Fruit fly (Drosophila melanogaster) whole organism, embryonic: Measurements from ENCODE around the gene CG45218.

ENCODE experiments used
- Abd-B ChIP-seq: fragments of 200-800 bp; sonication (Bioruptor generic); optimal IDR thresholded peaks from 2 replicates; lab custom pipeline; 2018; ENCODE audit warnings: missing biosample characterization, mild to moderate bottlenecking, missing genetic modification characterization, moderate library complexity
- Asciz ChIP-seq: fragments of 200-800 bp; sonication (Bioruptor generic); optimal IDR thresholded peaks from 2 replicates; lab custom pipeline; 2017; ENCODE audit warnings: missing biosample characterization, mild to moderate bottlenecking, missing genetic modification characterization, missing genetic modification reagents
- Blimp-1 ChIP-seq: fragments of 200-800 bp; sonication (Bioruptor generic); optimal IDR thresholded peaks from 3 replicates; lab custom pipeline; 2018; ENCODE audit warnings: missing biosample characterization, missing genetic modification characterization, mild to moderate bottlenecking, moderate library complexity, missing genetic modification reagents
- CG10209 ChIP-seq: fragments of 200-800 bp; sonication (Bioruptor generic); optimal IDR thresholded peaks from 3 replicates; lab custom pipeline; 2017; ENCODE audit warnings: missing biosample characterization, mild to moderate bottlenecking, missing genetic modification characterization, missing genetic modification reagents
- CG10431 ChIP-seq: fragments of 200-800 bp; sonication (Bioruptor generic); optimal IDR thresholded peaks from 3 replicates; lab custom pipeline; 2018; ENCODE audit warnings: missing biosample characterization, mild to moderate bottlenecking, missing genetic modification characterization
- CG10565 ChIP-seq: fragments of 200-800 bp; sonication (Bioruptor generic); optimal IDR thresholded peaks from 3 replicates; lab custom pipeline; 2016; ENCODE audit warnings: missing biosample characterization, mild to moderate bottlenecking, missing genetic modification characterization
- CG11456 ChIP-seq: fragments of 200-800 bp; sonication (Bioruptor generic); IDR thresholded peaks from 3 replicates; pipeline ENCODE4 v1.3.6; 2022; ENCODE audit warnings: missing biosample characterization, missing genetic modification characterization
- CG11695 ChIP-seq: fragments of 200-800 bp; sonication (Bioruptor generic); IDR thresholded peaks from 3 replicates; pipeline ENCODE4 v1.3.6; 2022; ENCODE audit warnings: missing biosample characterization, missing genetic modification characterization
- CG12236 ChIP-seq: fragments of 200-800 bp; sonication (Bioruptor generic); optimal IDR thresholded peaks from 2 replicates; lab custom pipeline; 2016; ENCODE audit warnings: missing biosample characterization, missing genetic modification characterization
- CG13123 ChIP-seq: fragments of 200-800 bp; sonication (Bioruptor generic); optimal IDR thresholded peaks from 2 replicates; lab custom pipeline; 2016; ENCODE audit warnings: missing biosample characterization, missing genetic modification characterization
- CG13424 ChIP-seq: fragments of 200-800 bp; sonication (Bioruptor generic); optimal IDR thresholded peaks from 2 replicates; lab custom pipeline; 2019; ENCODE audit warnings: missing biosample characterization, mild to moderate bottlenecking, missing genetic modification characterization, moderate library complexity
- CG2678 ChIP-seq: fragments of 200-800 bp; sonication (Bioruptor generic); optimal IDR thresholded peaks from 3 replicates; lab custom pipeline; 2019; ENCODE audit warnings: missing biosample characterization, mild to moderate bottlenecking, missing genetic modification characterization, moderate library complexity
- CG7745 ChIP-seq: fragments of 200-800 bp; sonication (Bioruptor generic); optimal IDR thresholded peaks from 2 replicates; lab custom pipeline; 2018; ENCODE audit warnings: missing biosample characterization, mild to moderate bottlenecking, missing genetic modification characterization, moderate library complexity
- CG7963 ChIP-seq: fragments of 200-800 bp; sonication (Bioruptor generic); IDR thresholded peaks from 3 replicates; pipeline ENCODE4 v1.3.6; 2022; ENCODE audit warnings: missing biosample characterization, missing genetic modification characterization; ENCODE audit not compliant: partially characterized antibody
- CG7987 ChIP-seq: fragments of 200-800 bp; sonication (Bioruptor generic); optimal IDR thresholded peaks from 2 replicates; lab custom pipeline; 2018; ENCODE audit warnings: missing biosample characterization, mild to moderate bottlenecking, missing genetic modification characterization, moderate library complexity
- CG8944 ChIP-seq: fragments of 200-800 bp; sonication (Bioruptor generic); optimal IDR thresholded peaks from 3 replicates; lab custom pipeline; 2016; ENCODE audit warnings: missing biosample characterization, missing genetic modification characterization
- CG9727 ChIP-seq: fragments of 200-800 bp; sonication (Bioruptor generic); optimal IDR thresholded peaks from 3 replicates; lab custom pipeline; 2017; ENCODE audit warnings: missing biosample characterization, mild to moderate bottlenecking, missing genetic modification characterization
- Chrac-16 ChIP-seq: fragments of 200-800 bp; sonication (Bioruptor generic); optimal IDR thresholded peaks from 3 replicates; lab custom pipeline; 2016; ENCODE audit warnings: missing biosample characterization, missing genetic modification characterization
- CkIIα-i1 ChIP-seq: fragments of 200-800 bp; sonication (Bioruptor generic); IDR thresholded peaks from 2 replicates; pipeline ENCODE4 v1.3.6; 2022; ENCODE audit warnings: missing biosample characterization, missing genetic modification characterization
- Dbx ChIP-seq: fragments of 200-800 bp; sonication (Bioruptor generic); IDR thresholded peaks from 3 replicates; pipeline ENCODE4 v1.3.6; 2022; ENCODE audit warnings: missing biosample characterization, missing genetic modification characterization
- Doc3 ChIP-seq: fragments of 200-800 bp; sonication (Bioruptor generic); IDR thresholded peaks from 3 replicates; pipeline ENCODE4 v1.3.6; 2022; ENCODE audit warnings: missing biosample characterization, missing genetic modification characterization; ENCODE audit not compliant: partially characterized antibody
- Drgx ChIP-seq: fragments of 200-800 bp; sonication (Bioruptor generic); IDR thresholded peaks from 2 replicates; pipeline ENCODE4 v1.3.6; 2022; ENCODE audit warnings: missing biosample characterization, missing genetic modification characterization
- Gsc ChIP-seq: fragments of 200-800 bp; sonication (Bioruptor generic); IDR thresholded peaks from 2 replicates; pipeline ENCODE4 v1.3.6; 2022; ENCODE audit warnings: missing biosample characterization, missing genetic modification characterization
- H2.0 ChIP-seq: fragments of 200-800 bp; sonication (Bioruptor generic); IDR thresholded peaks from 2 replicates; pipeline ENCODE4 v1.3.6; 2022; ENCODE audit warnings: missing biosample characterization, missing genetic modification characterization
- HLH54F ChIP-seq: fragments of 200-800 bp; sonication (Bioruptor generic); optimal IDR thresholded peaks from 3 replicates; lab custom pipeline; 2016; ENCODE audit warnings: missing biosample characterization, missing genetic modification characterization
- Hr51 ChIP-seq, 2 experiments: fragments of 200-800 bp; sonication (Bioruptor generic); optimal IDR thresholded peaks; 2 replicates in 1 of 2; 3 replicates in 1 of 2; lab custom pipeline; 2016 to 2018; ENCODE audit warnings: missing biosample characterization in 2 of 2, missing genetic modification characterization in 2 of 2, mild to moderate bottlenecking in 1 of 2, moderate library complexity in 1 of 2
- Mes4 ChIP-seq: fragments of 200-800 bp; sonication (Bioruptor generic); optimal IDR thresholded peaks from 2 replicates; lab custom pipeline; 2016; ENCODE audit warnings: missing biosample characterization, missing genetic modification characterization
- Myb ChIP-seq: fragments of 200-800 bp; sonication (Bioruptor generic); optimal IDR thresholded peaks from 2 replicates; lab custom pipeline; 2016; ENCODE audit warnings: missing biosample characterization, missing genetic modification characterization
- NFAT ChIP-seq: fragments of 200-800 bp; sonication (Bioruptor generic); IDR thresholded peaks from 2 replicates; pipeline ENCODE4 v1.3.6; 2022; ENCODE audit warnings: missing biosample characterization, missing genetic modification characterization
- Rfx ChIP-seq: fragments of 200-800 bp; sonication (Bioruptor generic); IDR thresholded peaks from 2 replicates; pipeline ENCODE4 v1.3.6; 2022; ENCODE audit warnings: missing biosample characterization, missing genetic modification characterization
- Rx ChIP-seq: fragments of 200-800 bp; sonication (Bioruptor generic); IDR thresholded peaks from 2 replicates; pipeline ENCODE4 v1.3.6; 2022; ENCODE audit warnings: missing biosample characterization, missing genetic modification characterization
- Sry-β ChIP-seq: fragments of 200-800 bp; sonication (Bioruptor generic); optimal IDR thresholded peaks from 2 replicates; lab custom pipeline; 2018; ENCODE audit warnings: missing biosample characterization, mild to moderate bottlenecking, missing genetic modification characterization, moderate library complexity
- Taf1 ChIP-seq: fragments of 200-800 bp; sonication (Bioruptor generic); IDR thresholded peaks from 2 replicates; pipeline ENCODE4 v1.3.6; 2022; ENCODE audit warnings: missing biosample characterization, missing genetic modification characterization
- Xrp1 ChIP-seq: fragments of 200-800 bp; sonication (Bioruptor generic); IDR thresholded peaks from 2 replicates; pipeline ENCODE4 v1.3.6; 2022; ENCODE audit warnings: missing biosample characterization, missing genetic modification characterization
- amos ChIP-seq: fragments of 200-800 bp; sonication (Bioruptor generic); IDR thresholded peaks from 2 replicates; pipeline ENCODE4 v1.3.6; 2022; ENCODE audit warnings: missing biosample characterization, missing genetic modification characterization; ENCODE audit not compliant: partially characterized antibody
- ash1 ChIP-seq: fragments of 200-800 bp; sonication (Bioruptor generic); optimal IDR thresholded peaks from 2 replicates; lab custom pipeline; 2018; ENCODE audit warnings: missing biosample characterization, mild to moderate bottlenecking, missing genetic modification characterization
- cad ChIP-seq: fragments of >200 bp; optimal IDR thresholded peaks from 2 replicates; lab custom pipeline; 2017; ENCODE audit warnings: missing biosample characterization, missing genetic modification characterization
- cg ChIP-seq: fragments of 200-800 bp; sonication (Bioruptor generic); optimal IDR thresholded peaks from 3 replicates; lab custom pipeline; 2019; ENCODE audit warnings: missing biosample characterization, mild to moderate bottlenecking, missing genetic modification characterization, moderate library complexity
- ci ChIP-seq: fragments of 200-800 bp; sonication (Bioruptor generic); IDR thresholded peaks from 3 replicates; pipeline ENCODE4 v1.3.6; 2022; ENCODE audit warnings: missing biosample characterization, missing genetic modification characterization
- disco-r ChIP-seq: fragments of 200-800 bp; sonication (Bioruptor generic); optimal IDR thresholded peaks from 2 replicates; lab custom pipeline; 2016; ENCODE audit warnings: missing biosample characterization, missing genetic modification characterization
- her ChIP-seq: fragments of 200-800 bp; sonication (Bioruptor generic); optimal IDR thresholded peaks from 2 replicates; lab custom pipeline; 2016; ENCODE audit warnings: missing biosample characterization, missing genetic modification characterization
- lmd ChIP-seq: fragments of 200-800 bp; sonication (Bioruptor generic); IDR thresholded peaks from 2 replicates; pipeline ENCODE4 v1.3.6; 2022; ENCODE audit warnings: missing biosample characterization, missing genetic modification characterization
- mam ChIP-seq: fragments of 200-800 bp; sonication (Bioruptor generic); optimal IDR thresholded peaks from 3 replicates; lab custom pipeline; 2016; ENCODE audit warnings: missing biosample characterization, missing genetic modification characterization
- onecut ChIP-seq: fragments of 200-800 bp; sonication (Bioruptor generic); IDR thresholded peaks from 2 replicates; pipeline ENCODE4 v1.3.6; 2022; ENCODE audit warnings: missing biosample characterization, missing genetic modification characterization
- otp ChIP-seq: fragments of 200-800 bp; sonication (Bioruptor generic); IDR thresholded peaks from 3 replicates; pipeline ENCODE4, ENCODE4 v1.3.6; 2022; ENCODE audit warnings: missing biosample characterization, missing genetic modification characterization
- pan ChIP-seq, 4 experiments: fragments of >200 bp in 3 of 4; fragments of 200-800 bp in 1 of 4; sonication (Bioruptor generic) in 1 of 4; optimal IDR thresholded peaks in 3 of 4; IDR thresholded peaks in 1 of 4; 2 replicates each; pipeline versions ENCODE4 v1.3.6 to Lab custom; 2017 to 2022; ENCODE audit warnings: missing biosample characterization in 2 of 4, missing genetic modification characterization in 2 of 4, mixed read lengths in 1 of 4
- repo ChIP-seq: fragments of 200-800 bp; sonication (Bioruptor generic); optimal IDR thresholded peaks from 2 replicates; lab custom pipeline; 2016; ENCODE audit warnings: missing biosample characterization, missing genetic modification characterization
- sug ChIP-seq: fragments of 200-800 bp; optimal IDR thresholded peaks from 2 replicates; lab custom pipeline; 2019; ENCODE audit warnings: missing biosample characterization, mild to moderate bottlenecking, missing genetic modification characterization, moderate library complexity
- trem ChIP-seq: fragments of 200-800 bp; optimal IDR thresholded peaks from 3 replicates; lab custom pipeline; 2019; ENCODE audit warnings: missing biosample characterization, mild to moderate bottlenecking, missing genetic modification characterization, moderate library complexity

Gene CG45218

dm6 chr3R:15280619-15281334, 9.8 kb downstream of the CG45218 start (continued):
- TF ChIP-seq Abd-B (GFP tag; lab: Kevin White, UChicago), result peak; percentile 65
- peak; percentile 30 for TF ChIP-seq Mes4 (GFP tag; lab: Kevin White, UChicago)
- no peak; the same call in 1 of the 2 replicates for TF ChIP-seq NFAT
- peak; percentile 60 for TF ChIP-seq lmd (GFP tag; lab: Robert Waterston, UW)
- TF ChIP-seq CG8944 (GFP tag; lab: Kevin White, UChicago), result no peak
- no peak for TF ChIP-seq cad (GFP tag; lab: Kevin White, UChicago)
- TF ChIP-seq CG10431 (GFP tag; lab: Kevin White, UChicago), result peak; percentile 60
- TF ChIP-seq trem (tag; lab: Kevin White, UChicago), result peak; percentile 71
- no peak for TF ChIP-seq CG12236 (GFP tag; lab: Kevin White, UChicago)
- TF ChIP-seq onecut, result peak; percentile 11; the same call in 1 of the 2 replicates
- TF ChIP-seq Sry-β (GFP tag; lab: Kevin White, UChicago), result no peak
- 0 out of 2 replicates have a peak, but pooled peaks have one; percentile 29 for TF ChIP-seq H2.0 (GFP tag; lab: Robert Waterston, UW)
- peak; percentile 59 for TF ChIP-seq Asciz
- TF ChIP-seq ash1 (GFP tag; lab: Kevin White, UChicago), result no peak
- no peak for TF ChIP-seq her (GFP tag; lab: Kevin White, UChicago)
- TF ChIP-seq CG10565 (GFP tag; lab: Kevin White, UChicago), result no peak
- no peak for TF ChIP-seq disco-r
- peak; percentile 87 for TF ChIP-seq CG2678 (tag; lab: Kevin White, UChicago)
- TF ChIP-seq Doc3 (GFP tag; lab: Robert Waterston, UW), result no peak
- peak; percentile 13 for TF ChIP-seq CG13123 (GFP tag; lab: Kevin White, UChicago)
- peak; percentile 84 for TF ChIP-seq CG13424
- TF ChIP-seq HLH54F, result no peak
- no peak for TF ChIP-seq Taf1 (GFP tag; lab: Robert Waterston, UW)
- TF ChIP-seq pan (optimal IDR thresholded peaks at IDR 0.05; lab: Kevin White, UChicago), result no peak
- TF ChIP-seq pan (GFP tag; optimal IDR thresholded peaks at IDR 0.05 in 1 of 2, IDR thresholded peaks at IDR 0.05 in 1 of 2), result peak in 1 of 2 experiments; percentile 12
- no peak for TF ChIP-seq Rx (GFP tag; lab: Robert Waterston, UW)
- TF ChIP-seq repo (GFP tag; lab: Kevin White, UChicago), result no peak
- TF ChIP-seq Drgx (GFP tag; lab: Robert Waterston, UW), result peak; percentile 38; the same call in 1 of the 2 replicates
- no peak for TF ChIP-seq Myb
- peak; percentile 80 for TF ChIP-seq CG10209 (GFP tag; lab: Kevin White, UChicago)
- no peak for TF ChIP-seq otp (GFP tag; lab: Robert Waterston, UW)
- 0 out of 3 replicates have a peak, but pooled peaks have one; percentile 28 for TF ChIP-seq CG11695 (GFP tag; lab: Robert Waterston, UW)
- TF ChIP-seq Chrac-16, result peak; percentile 51
- peak; percentile 62 for TF ChIP-seq sug (tag; lab: Kevin White, UChicago)
- no peak for TF ChIP-seq CG7963 (GFP tag; lab: Robert Waterston, UW)
- no peak for TF ChIP-seq Dbx (GFP tag; lab: Robert Waterston, UW)
- TF ChIP-seq cg (GFP tag; lab: Kevin White, UChicago), result peak; percentile 64
- TF ChIP-seq CG11456 (GFP tag; lab: Robert Waterston, UW), result no peak
- TF ChIP-seq Blimp-1 (GFP tag; lab: Kevin White, UChicago), result peak; percentile 70
- TF ChIP-seq mam, result peak; percentile 2
- peak; percentile 47; the same call in 1 of the 2 replicates for TF ChIP-seq Rfx (GFP tag; lab: Robert Waterston, UW)
- 0 out of 3 replicates have a peak, but pooled peaks have one; percentile 33 for TF ChIP-seq ci (GFP tag; lab: Robert Waterston, UW)
- TF ChIP-seq CG9727 (GFP tag; lab: Kevin White, UChicago), result peak; percentile 87
- TF ChIP-seq amos (GFP tag; lab: Robert Waterston, UW), result no peak
- TF ChIP-seq CG7987 (GFP tag; lab: Kevin White, UChicago), result no peak
- no peak for TF ChIP-seq CG7745
- peak; percentile 55; the same call in 1 of the 2 replicates for TF ChIP-seq Xrp1
- no peak for TF ChIP-seq CkIIα-i1 (GFP tag; lab: Robert Waterston, UW)
- TF ChIP-seq Hr51 (GFP tag; optimal IDR thresholded peaks at IDR 0.05; lab: Kevin White, UChicago), result peak in 1 of 2 experiments; percentile 77
- TF ChIP-seq Gsc (GFP tag; lab: Robert Waterston, UW), result no peak
